Worm (Caenorhabditis elegans) whole organism, early embryonic: ENCODE data around the gene gst-39.

Experiments
- ama-1 ChIP-seq: fragments of 150-350 bp; optimal IDR thresholded peaks from 2 replicates; lab custom pipeline; 2014
- flt-1 ChIP-seq: fragments of 200-800 bp; sonication (Bioruptor generic); IDR thresholded peaks from 2 replicates; pipeline ENCODE4 v1.3.6; 2022; ENCODE audit warnings: missing genetic modification characterization, missing compliant biosample characterization
- pes-1 ChIP-seq: fragments of 200-800 bp; sonication (Bioruptor generic); IDR thresholded peaks from 2 replicates; pipeline ENCODE4 v1.3.6; 2022; ENCODE audit warnings: missing genetic modification reagents, missing genetic modification characterization, missing compliant biosample characterization
- sea-1 ChIP-seq: fragments of 200-800 bp; sonication (Bioruptor generic); conservative IDR thresholded peaks from 2 replicates; pipeline ENCODE4 v1.3.6; 2022; ENCODE audit warnings: missing genetic modification characterization, missing compliant biosample characterization
- tbx-11 ChIP-seq: fragments of 200-800 bp; sonication (Bioruptor generic); IDR thresholded peaks from 2 replicates; pipeline ENCODE4 v1.3.6; 2022; ENCODE audit warnings: missing genetic modification characterization, missing compliant biosample characterization

DNA sequence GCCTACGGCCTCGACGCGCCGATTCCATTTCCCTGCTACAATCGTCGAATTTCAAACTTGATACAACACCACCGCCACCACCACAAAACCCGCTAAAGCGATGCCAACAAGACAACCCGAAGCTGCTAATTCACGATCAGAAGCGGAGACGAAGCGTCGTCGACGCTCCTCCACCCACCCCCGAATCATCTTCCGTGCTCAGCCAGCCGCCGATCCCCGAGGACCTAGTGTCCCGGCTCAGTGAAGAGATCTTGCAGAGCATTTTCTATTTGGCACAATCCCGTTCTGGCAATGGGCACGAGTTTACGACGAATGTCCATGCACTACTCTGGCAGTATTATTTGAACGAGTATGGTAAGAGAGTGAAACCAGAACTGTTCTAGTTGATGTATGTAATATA, 46.9 kb upstream of the gst-39 start:
- TF ChIP-seq pes-1 (GFP tag; lab: Robert Waterston, UW) (no peak), flt-1 (GFP tag; lab: Robert Waterston, UW) (no peak), ama-1 (lab: Kevin White, UChicago) (no peak), sea-1 (GFP tag; lab: Robert Waterston, UW) (no peak), tbx-11 (GFP tag; lab: Robert Waterston, UW) (no peak)
